Fruit fly (Drosophila melanogaster) whole organism, prepupa: Measurements from ENCODE around the gene Hsc70-4.

ENCODE experiments used
- CG10631 ChIP-seq: fragments of 200-800 bp; sonication (Bioruptor generic); optimal IDR thresholded peaks from 2 replicates; lab custom pipeline; 2016; ENCODE audit warnings: missing biosample characterization, missing genetic modification characterization
- CG10669 ChIP-seq: fragments of 200-800 bp; sonication (Bioruptor generic); optimal IDR thresholded peaks from 3 replicates; lab custom pipeline; 2018; ENCODE audit warnings: missing biosample characterization, mild to moderate bottlenecking, missing genetic modification characterization, moderate library complexity
- CG11294 ChIP-seq: fragments of 200-800 bp; sonication (Bioruptor generic); IDR thresholded peaks from 2 replicates; pipeline ENCODE4 v1.3.6; 2022; ENCODE audit warnings: missing biosample characterization, missing genetic modification characterization
- CG11902 ChIP-seq: fragments of 200-800 bp; sonication (Bioruptor generic); optimal IDR thresholded peaks from 3 replicates; lab custom pipeline; 2016; ENCODE audit warnings: missing biosample characterization, missing genetic modification characterization
- CG15336 ChIP-seq: fragments of 200-800 bp; sonication (Bioruptor generic); IDR thresholded peaks from 2 replicates; pipeline ENCODE4 v1.3.6; 2022; ENCODE audit warnings: missing biosample characterization, missing genetic modification characterization
- CG1621 ChIP-seq: fragments of 200-800 bp; sonication (Bioruptor generic); optimal IDR thresholded peaks from 3 replicates; lab custom pipeline; 2018; ENCODE audit warnings: missing biosample characterization, mild to moderate bottlenecking, missing genetic modification characterization
- CG3032 ChIP-seq: fragments of 200-800 bp; optimal IDR thresholded peaks from 2 replicates; lab custom pipeline; 2019; ENCODE audit warnings: missing biosample characterization, mild to moderate bottlenecking, missing genetic modification characterization, moderate library complexity
- CG31627 ChIP-seq: fragments of 200-800 bp; sonication (Bioruptor generic); optimal IDR thresholded peaks from 3 replicates; lab custom pipeline; 2016; ENCODE audit warnings: missing biosample characterization, missing genetic modification characterization
- CG32006 ChIP-seq: fragments of 200-800 bp; sonication (Bioruptor generic); optimal IDR thresholded peaks from 3 replicates; lab custom pipeline; 2017; ENCODE audit warnings: missing biosample characterization, mild to moderate bottlenecking, missing genetic modification characterization
- CG34406 ChIP-seq: fragments of 200-800 bp; sonication (Bioruptor generic); optimal IDR thresholded peaks from 3 replicates; lab custom pipeline; 2016; ENCODE audit warnings: missing biosample characterization, missing genetic modification characterization
- CG3919 ChIP-seq: fragments of 200-800 bp; sonication (Bioruptor generic); optimal IDR thresholded peaks from 3 replicates; lab custom pipeline; 2016; ENCODE audit warnings: missing biosample characterization, missing genetic modification characterization
- CG4318 ChIP-seq: fragments of 200-800 bp; sonication (Bioruptor generic); optimal IDR thresholded peaks from 3 replicates; lab custom pipeline; 2017; ENCODE audit warnings: missing biosample characterization, mild to moderate bottlenecking, missing genetic modification characterization
- CG6792 ChIP-seq: fragments of 200-800 bp; sonication (Bioruptor generic); optimal IDR thresholded peaks from 3 replicates; lab custom pipeline; 2016; ENCODE audit warnings: missing biosample characterization, missing genetic modification characterization
- CG8119 ChIP-seq: fragments of 200-800 bp; sonication (Bioruptor generic); IDR thresholded peaks from 3 replicates; pipeline ENCODE4 v1.3.6; 2022; ENCODE audit warnings: missing biosample characterization, missing genetic modification characterization
- CG8319 ChIP-seq: fragments of 200-800 bp; sonication (Bioruptor generic); optimal IDR thresholded peaks from 3 replicates; lab custom pipeline; 2016; ENCODE audit warnings: missing biosample characterization, missing genetic modification characterization
- CG8632 ChIP-seq: fragments of 200-800 bp; sonication (Bioruptor generic); optimal IDR thresholded peaks from 3 replicates; lab custom pipeline; 2016; ENCODE audit warnings: missing biosample characterization, missing genetic modification characterization
- CG9139 ChIP-seq: fragments of 200-800 bp; sonication (Bioruptor generic); optimal IDR thresholded peaks from 3 replicates; lab custom pipeline; 2017; ENCODE audit warnings: missing biosample characterization, mild to moderate bottlenecking, missing genetic modification characterization
- Eip75B ChIP-seq: fragments of 200-800 bp; sonication (Bioruptor generic); optimal IDR thresholded peaks from 3 replicates; lab custom pipeline; 2016; ENCODE audit warnings: missing biosample characterization, missing genetic modification characterization
- Eip78C ChIP-seq: fragments of 200-800 bp; sonication (Bioruptor generic); peaks from one replicate; lab custom pipeline; 2016; ENCODE audit warnings: missing biosample characterization, missing genetic modification characterization
- Ets96B ChIP-seq: fragments of 200-800 bp; optimal IDR thresholded peaks from 2 replicates; lab custom pipeline; 2019; ENCODE audit warnings: missing biosample characterization, mild to moderate bottlenecking, missing genetic modification characterization, moderate library complexity
- Hr38 ChIP-seq: sonication (Bioruptor generic); optimal IDR thresholded peaks from 2 replicates; lab custom pipeline; 2016; ENCODE audit warnings: missing biosample characterization, missing genetic modification characterization
- Hr39 ChIP-seq: fragments of 200-800 bp; sonication (Bioruptor generic); optimal IDR thresholded peaks from 2 replicates; lab custom pipeline; 2016; ENCODE audit warnings: missing biosample characterization, missing genetic modification characterization
- Hr4 ChIP-seq: fragments of 200-800 bp; sonication (Bioruptor generic); optimal IDR thresholded peaks from 3 replicates; lab custom pipeline; 2016; ENCODE audit warnings: missing biosample characterization, missing genetic modification characterization
- Lpt ChIP-seq: fragments of 200-800 bp; sonication (Bioruptor generic); optimal IDR thresholded peaks from 3 replicates; lab custom pipeline; 2016; ENCODE audit warnings: missing biosample characterization, missing genetic modification characterization
- Met ChIP-seq: fragments of 200-800 bp; sonication (Bioruptor generic); optimal IDR thresholded peaks from 3 replicates; lab custom pipeline; 2016; ENCODE audit warnings: missing biosample characterization, missing genetic modification characterization
- OdsH ChIP-seq: fragments of 200-800 bp; sonication (Bioruptor generic); optimal IDR thresholded peaks from 3 replicates; lab custom pipeline; 2016; ENCODE audit warnings: missing biosample characterization, missing genetic modification characterization
- Smox ChIP-seq: fragments of 200-800 bp; sonication (Bioruptor generic); optimal IDR thresholded peaks from 3 replicates; lab custom pipeline; 2016; ENCODE audit warnings: missing biosample characterization, missing genetic modification characterization
- Sox15 ChIP-seq: fragments of 200-800 bp; sonication (Bioruptor generic); optimal IDR thresholded peaks from 3 replicates; lab custom pipeline; 2016; ENCODE audit warnings: missing biosample characterization, missing genetic modification characterization
- achi ChIP-seq: fragments of 200-800 bp; sonication (Bioruptor generic); optimal IDR thresholded peaks from 3 replicates; lab custom pipeline; 2016; ENCODE audit warnings: missing biosample characterization, missing genetic modification characterization
- cyc ChIP-seq: fragments of 200-800 bp; sonication (Bioruptor generic); optimal IDR thresholded peaks from 3 replicates; lab custom pipeline; 2016; ENCODE audit warnings: missing biosample characterization, missing genetic modification characterization
- dsx ChIP-seq: fragments of 200-800 bp; optimal IDR thresholded peaks from 3 replicates; lab custom pipeline; 2019; ENCODE audit warnings: missing biosample characterization, mild to moderate bottlenecking, missing genetic modification characterization, moderate library complexity; ENCODE audit not compliant: poor library complexity, severe bottlenecking
- eg ChIP-seq: fragments of 200-800 bp; sonication (Bioruptor generic); IDR thresholded peaks from 3 replicates; pipeline ENCODE4 v1.3.6; 2022; ENCODE audit warnings: missing biosample characterization, missing genetic modification characterization
- esn ChIP-seq: fragments of 200-800 bp; sonication (Bioruptor generic); optimal IDR thresholded peaks from 2 replicates; lab custom pipeline; 2016; ENCODE audit warnings: missing biosample characterization, mild to moderate bottlenecking, missing genetic modification characterization, moderate library complexity
- fd59A ChIP-seq: fragments of 200-800 bp; sonication (Bioruptor generic); optimal IDR thresholded peaks from 2 replicates; lab custom pipeline; 2017; ENCODE audit warnings: missing biosample characterization, mild to moderate bottlenecking, missing genetic modification characterization, missing genetic modification reagents
- fd85E ChIP-seq: fragments of 200-800 bp; sonication (Bioruptor generic); optimal IDR thresholded peaks from 3 replicates; lab custom pipeline; 2016; ENCODE audit warnings: missing biosample characterization, missing genetic modification characterization
- pdm3 ChIP-seq: fragments of 200-800 bp; sonication (Bioruptor generic); optimal IDR thresholded peaks from 3 replicates; lab custom pipeline; 2016; ENCODE audit warnings: missing biosample characterization, missing genetic modification characterization
- salr ChIP-seq, 2 experiments: fragments of 200-800 bp; sonication (Bioruptor generic); optimal IDR thresholded peaks; 3 replicates each; lab custom pipeline; 2016 to 2018; ENCODE audit warnings: missing biosample characterization in 2 of 2, missing genetic modification characterization in 2 of 2, mild to moderate bottlenecking in 1 of 2
- spab ChIP-seq: fragments of 200-800 bp; sonication (Bioruptor generic); optimal IDR thresholded peaks from 2 replicates; lab custom pipeline; 2017; ENCODE audit warnings: missing biosample characterization, mild to moderate bottlenecking, missing genetic modification characterization, missing genetic modification reagents
- ss ChIP-seq, 2 experiments: fragments of 200-800 bp; sonication (Bioruptor generic); optimal IDR thresholded peaks; 2 replicates in 1 of 2; 3 replicates in 1 of 2; lab custom pipeline; 2017 to 2018; ENCODE audit warnings: mild to moderate bottlenecking in 2 of 2, missing biosample characterization in 2 of 2, missing genetic modification characterization in 2 of 2, moderate library complexity in 1 of 2
- svp ChIP-seq: fragments of 200-800 bp; sonication (Bioruptor generic); peaks from one replicate; lab custom pipeline; 2016; ENCODE audit warnings: missing biosample characterization, missing genetic modification characterization
- topi ChIP-seq: fragments of 200-800 bp; sonication (Bioruptor generic); optimal IDR thresholded peaks from 3 replicates; lab custom pipeline; 2016; ENCODE audit warnings: missing biosample characterization, missing genetic modification characterization
- vri ChIP-seq: fragments of 200-800 bp; sonication (Bioruptor generic); optimal IDR thresholded peaks from 3 replicates; lab custom pipeline; 2016; ENCODE audit warnings: missing biosample characterization, mild to moderate bottlenecking, missing genetic modification characterization

Gene Hsc70-4

DNA sequence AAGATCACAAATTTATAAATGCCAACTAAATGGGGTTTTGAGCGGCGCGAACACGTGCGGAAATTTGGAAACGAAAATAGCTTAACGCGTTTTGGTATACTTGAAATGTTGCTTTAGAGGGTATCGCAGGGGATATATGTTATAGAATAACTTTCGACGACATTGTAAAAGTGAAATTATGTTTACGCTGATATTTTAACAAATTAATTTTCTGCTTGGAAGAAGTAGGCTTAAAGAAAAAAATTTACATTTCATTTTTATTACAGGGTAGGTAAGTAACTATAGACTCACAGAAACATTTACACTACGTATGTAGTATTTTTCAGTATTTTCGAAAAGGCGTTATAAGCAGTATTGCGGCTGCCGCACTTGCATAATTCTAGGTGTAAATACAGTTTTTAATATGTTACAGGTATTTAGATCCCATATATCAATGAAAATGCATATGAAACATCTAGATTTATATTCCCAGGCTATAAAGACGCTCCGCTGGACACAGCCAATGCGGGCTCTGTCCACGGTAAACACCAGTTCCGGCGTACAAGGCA is 13.1 kb upstream of the Hsc70-4 start, which contains the start of the genes Art3 and mRpS10 (continued):
- peak; percentile 100 for TF ChIP-seq CG8632 (GFP tag; lab: Kevin White, UChicago)
- peak; percentile 100 for TF ChIP-seq Eip75B (GFP tag; lab: Kevin White, UChicago)
- peak; percentile 100 for TF ChIP-seq CG4318
- TF ChIP-seq cyc (GFP tag; lab: Kevin White, UChicago): peak; percentile 100
- TF ChIP-seq Met (GFP tag; lab: Kevin White, UChicago): peak; percentile 100
- peak; percentile 100 for TF ChIP-seq CG10631 (GFP tag; lab: Kevin White, UChicago)
- TF ChIP-seq CG9139 (GFP tag; lab: Kevin White, UChicago): peak; percentile 99
- TF ChIP-seq CG11902 (GFP tag; lab: Kevin White, UChicago): peak; percentile 100
- TF ChIP-seq CG8119 (GFP tag; lab: Robert Waterston, UW): peak; percentile 100

DNA sequence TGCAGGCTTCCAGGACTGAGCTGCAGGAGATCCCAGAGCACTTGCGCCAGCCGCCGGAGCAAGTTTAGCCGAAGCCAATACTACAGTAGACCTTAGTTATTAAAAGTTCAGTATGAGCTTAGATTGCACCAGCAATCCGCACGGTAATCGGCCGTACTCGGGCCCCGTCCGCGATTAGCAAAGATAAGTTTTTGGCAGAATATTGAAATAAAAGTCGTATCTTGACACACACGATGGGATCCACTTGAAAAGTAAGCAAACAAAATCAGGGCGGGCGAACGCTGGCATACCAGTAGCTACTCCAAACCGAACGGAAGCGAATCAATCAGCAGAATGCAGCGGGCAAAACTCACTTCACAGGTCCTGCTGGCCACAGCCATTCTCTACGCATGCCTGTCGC is 12.2 kb upstream of the Hsc70-4 start, which contains the start of gene CG34316:
Gene CG34316 (plus strand): TSS at position 301 of the 400 bp plus-strand sequence.
- TF ChIP-seq CG10631 (GFP tag; lab: Kevin White, UChicago) (no peak), eg (no peak), pdm3 (GFP tag; lab: Kevin White, UChicago) (no peak), fd59A (GFP tag; lab: Kevin White, UChicago) (no peak), CG11902 (GFP tag; lab: Kevin White, UChicago) (no peak), dsx (no peak), salr (GFP tag; optimal IDR thresholded peaks at IDR 0.05; lab: Kevin White, UChicago) (no peak), Smox (GFP tag; lab: Kevin White, UChicago) (no peak), achi (GFP tag; lab: Kevin White, UChicago) (no peak), Hr38 (GFP tag; lab: Kevin White, UChicago) (no peak), CG11294 (no peak), CG3919 (GFP tag; lab: Kevin White, UChicago) (no peak), fd85E (GFP tag; lab: Kevin White, UChicago) (no peak), OdsH (GFP tag; lab: Kevin White, UChicago) (no peak)

DNA sequence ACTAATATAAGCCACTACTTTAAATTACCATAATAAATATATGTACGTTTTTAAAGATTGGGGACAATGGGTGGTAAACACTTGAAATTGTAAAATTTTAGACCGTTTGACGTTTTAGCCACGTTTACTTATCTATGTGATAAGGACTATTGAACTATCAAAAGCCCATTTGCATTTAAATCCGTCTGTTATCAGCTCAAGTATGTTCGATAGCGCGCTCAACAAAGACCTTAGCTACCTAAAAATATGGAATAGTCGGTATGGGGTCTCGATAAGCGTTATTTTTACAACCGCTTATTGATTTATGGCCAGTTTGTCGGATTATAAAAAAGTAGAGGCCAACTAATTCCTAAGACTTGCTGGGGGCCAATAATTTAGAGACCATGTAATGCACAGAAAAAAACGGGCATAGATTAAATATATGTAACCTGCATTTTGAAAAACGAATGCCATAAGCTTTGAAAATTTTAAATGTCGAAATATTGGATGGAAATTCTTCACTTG is 10.8 kb upstream of the Hsc70-4 start:
- TF ChIP-seq Hr39 (no peak), CG1621 (no peak), CG10631 (GFP tag; lab: Kevin White, UChicago) (no peak), CG31627 (GFP tag; lab: Kevin White, UChicago) (no peak), Hr4 (GFP tag; lab: Kevin White, UChicago) (no peak), CG11294 (no peak), CG15336 (GFP tag; lab: Robert Waterston, UW) (no peak), CG4318 (no peak), CG34406 (GFP tag; lab: Kevin White, UChicago) (no peak)

DNA sequence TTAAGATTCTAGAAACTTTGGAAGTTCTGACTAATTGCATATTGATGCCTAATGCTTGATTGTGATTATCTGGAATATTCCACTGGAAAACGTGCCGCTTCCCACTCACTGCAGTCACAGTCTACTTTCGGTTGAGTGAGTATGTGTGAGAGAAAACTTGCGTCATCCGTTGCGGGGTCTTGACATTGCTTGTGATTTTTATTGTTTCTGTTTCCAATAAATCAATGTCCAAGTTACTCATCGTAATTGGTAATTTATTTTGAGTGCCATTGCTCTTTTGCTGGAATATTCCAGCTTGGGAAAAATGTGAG is 514 bp downstream of the Hsc70-4 start:
- TF ChIP-seq CG11902 (GFP tag; lab: Kevin White, UChicago): no peak
- no peak for TF ChIP-seq esn (GFP tag; lab: Kevin White, UChicago)
- peak; percentile 41 for TF ChIP-seq vri (GFP tag; lab: Kevin White, UChicago)
- TF ChIP-seq Eip78C (GFP tag; lab: Kevin White, UChicago): no peak

DNA sequence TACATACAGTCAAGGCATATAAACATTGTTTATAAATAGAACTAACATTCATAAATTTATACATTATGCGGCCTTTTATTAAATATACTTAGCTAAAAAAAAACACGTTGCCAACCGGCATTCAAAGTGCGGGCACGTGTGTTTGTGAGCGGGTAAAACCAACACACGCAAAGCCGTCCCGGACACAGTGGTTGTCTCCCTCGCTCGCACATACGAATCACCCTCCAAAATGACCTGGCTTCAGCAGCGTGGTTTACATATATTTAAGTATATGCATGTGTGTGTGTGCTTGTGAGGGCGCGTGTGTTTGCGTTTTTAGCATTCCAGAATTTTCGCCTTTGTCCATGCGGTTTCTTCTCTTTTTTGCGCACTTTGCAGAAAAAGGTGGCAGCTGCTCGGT is 965 bp downstream of the Hsc70-4 start:
- TF ChIP-seq CG1621 (peak; percentile 21), CG3919 (GFP tag; lab: Kevin White, UChicago) (peak; percentile 14), svp (GFP tag; lab: Kevin White, UChicago) (peak; percentile 91), OdsH (GFP tag; lab: Kevin White, UChicago) (no peak), CG8119 (GFP tag; lab: Robert Waterston, UW) (no peak), CG31627 (GFP tag; lab: Kevin White, UChicago) (no peak), CG15336 (GFP tag; lab: Robert Waterston, UW) (peak; percentile 21; the same call in 1 of the 2 replicates), CG11294 (no peak), CG3032 (tag; lab: Kevin White, UChicago) (no peak), Eip75B (GFP tag; lab: Kevin White, UChicago) (peak; percentile 27), Hr38 (GFP tag; lab: Kevin White, UChicago) (no peak), CG32006 (GFP tag; lab: Kevin White, UChicago) (no peak), Lpt (GFP tag; lab: Kevin White, UChicago) (no peak), topi (GFP tag; lab: Kevin White, UChicago) (peak; percentile 5), Sox15 (no peak), Hr39 (no peak), CG6792 (GFP tag; lab: Kevin White, UChicago) (no peak), esn (GFP tag; lab: Kevin White, UChicago) (peak; percentile 38), CG10631 (GFP tag; lab: Kevin White, UChicago) (no peak), CG34406 (GFP tag; lab: Kevin White, UChicago) (no peak), Ets96B (no peak), ss (GFP tag; optimal IDR thresholded peaks at IDR 0.05; lab: Kevin White, UChicago) (peak; percentile 31 to 41), CG10669 (GFP tag; lab: Kevin White, UChicago) (no peak), spab (no peak), CG8319 (GFP tag; lab: Kevin White, UChicago) (no peak)
